Worm (Caenorhabditis elegans): ENCODE results near the gene K02E11.5.
"Not testable (repeated sequence)": the region's sequence is repeated elsewhere in the genome, so short reads cannot be mapped to it uniquely, and the experiment has no call there.

DNA sequence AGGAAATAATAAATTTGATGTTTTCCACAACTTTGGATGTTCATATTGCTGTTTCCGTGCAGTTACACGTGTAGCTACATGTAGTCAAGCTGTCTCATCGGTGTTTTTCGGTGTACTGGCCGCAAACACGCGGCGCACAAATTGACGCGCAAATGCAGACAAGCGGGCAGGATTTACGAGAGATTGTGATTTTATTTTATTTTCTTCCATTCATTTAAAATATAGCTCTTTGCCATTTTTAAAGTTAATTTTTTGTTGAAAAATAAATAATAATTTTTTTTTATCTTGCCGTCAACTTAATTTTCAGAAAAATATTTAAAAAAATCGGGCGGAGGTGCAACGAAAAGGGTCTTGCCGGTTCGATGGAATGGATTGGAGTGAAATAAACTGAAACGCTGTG is 22.1 kb downstream of the K02E11.5 start, which contains the start of gene F40G12.7:
- TF ChIP-seq nhr-237 (tag; optimal IDR thresholded peaks at IDR 0.05); nhr-23 (tag; optimal IDR thresholded peaks at IDR 0.05); zag-1 (tag; optimal IDR thresholded peaks at IDR 0.05); ama-1 (optimal IDR thresholded peaks at IDR 0.05); ceh-82 (tag; optimal IDR thresholded peaks at IDR 0.05); lsy-2 (tag; optimal IDR thresholded peaks at IDR 0.05); sma-3 (GFP tag; optimal IDR thresholded peaks at IDR 0.05); lin-11 (tag; optimal IDR thresholded peaks at IDR 0.05): not testable (repeated sequence)

Measured in whole organism, L2 larva.